Fruit fly (Drosophila melanogaster) whole organism, embryonic: Measurements from ENCODE around the gene CG8301.
A peak's percentile ranks its signal among the peaks of the same experiment; 100 is the strongest.

Source experiments
- Blimp-1 ChIP-seq: fragments of 200-800 bp; sonication (Bioruptor generic); optimal IDR thresholded peaks from 3 replicates; lab custom pipeline; 2018; ENCODE audit warnings: missing biosample characterization, missing genetic modification characterization, mild to moderate bottlenecking, moderate library complexity, missing genetic modification reagents
- Bteb2 ChIP-seq: fragments of 200-800 bp; sonication (Bioruptor generic); optimal IDR thresholded peaks from 2 replicates; lab custom pipeline; 2016; ENCODE audit warnings: missing biosample characterization, missing genetic modification characterization
- CG10267 ChIP-seq: fragments of 200-800 bp; sonication (Bioruptor generic); optimal IDR thresholded peaks from 2 replicates; lab custom pipeline; 2018; ENCODE audit warnings: missing biosample characterization, mild to moderate bottlenecking, missing genetic modification characterization, moderate library complexity
- CG12391 ChIP-seq: fragments of 200-800 bp; sonication (Bioruptor generic); optimal IDR thresholded peaks from 3 replicates; lab custom pipeline; 2018; ENCODE audit warnings: missing biosample characterization, mild to moderate bottlenecking, missing genetic modification characterization, moderate library complexity
- CG14710 ChIP-seq: fragments of 200-800 bp; sonication (Bioruptor generic); optimal IDR thresholded peaks from 3 replicates; lab custom pipeline; 2019; ENCODE audit warnings: missing biosample characterization, mild to moderate bottlenecking, missing genetic modification characterization, moderate library complexity
- CG15479 ChIP-seq: fragments of 200-800 bp; sonication (Bioruptor generic); optimal IDR thresholded peaks from 3 replicates; lab custom pipeline; 2019; ENCODE audit warnings: missing biosample characterization, mild to moderate bottlenecking, missing genetic modification characterization, moderate library complexity
- CG16779 ChIP-seq: fragments of 200-800 bp; sonication (Bioruptor generic); IDR thresholded peaks from 2 replicates; pipeline ENCODE4 v1.3.6; 2022; ENCODE audit warnings: missing biosample characterization, missing genetic modification characterization
- CG17385 ChIP-seq: fragments of 200-800 bp; sonication (Bioruptor generic); optimal IDR thresholded peaks from 3 replicates; lab custom pipeline; 2018; ENCODE audit warnings: missing biosample characterization, mild to moderate bottlenecking, missing genetic modification characterization
- CG2120 ChIP-seq: fragments of 200-800 bp; sonication (Bioruptor generic); optimal IDR thresholded peaks from 3 replicates; lab custom pipeline; 2016; ENCODE audit warnings: missing biosample characterization, missing genetic modification characterization
- CG3065 ChIP-seq: fragments of 200-800 bp; sonication (Bioruptor generic); optimal IDR thresholded peaks from 2 replicates; lab custom pipeline; 2016; ENCODE audit warnings: missing biosample characterization, missing genetic modification characterization
- CG32767 ChIP-seq: fragments of 200-800 bp; sonication (Bioruptor generic); IDR thresholded peaks from 2 replicates; pipeline ENCODE4 v1.3.6; 2022; ENCODE audit warnings: missing biosample characterization, missing genetic modification characterization
- CG5180 ChIP-seq: fragments of 200-800 bp; sonication (Bioruptor generic); optimal IDR thresholded peaks from 3 replicates; lab custom pipeline; 2017; ENCODE audit warnings: missing biosample characterization, missing genetic modification characterization, mild to moderate bottlenecking, moderate library complexity, missing genetic modification reagents
- CG5245 ChIP-seq: fragments of 200-800 bp; sonication (Bioruptor generic); optimal IDR thresholded peaks from 3 replicates; lab custom pipeline; 2016; ENCODE audit warnings: missing biosample characterization, missing genetic modification characterization
- CG6689 ChIP-seq: fragments of 200-800 bp; sonication (Bioruptor generic); IDR thresholded peaks from 2 replicates; pipeline ENCODE4 v1.3.6; 2022; ENCODE audit warnings: missing biosample characterization, missing genetic modification characterization
- CG7745 ChIP-seq: fragments of 200-800 bp; sonication (Bioruptor generic); optimal IDR thresholded peaks from 2 replicates; lab custom pipeline; 2018; ENCODE audit warnings: missing biosample characterization, mild to moderate bottlenecking, missing genetic modification characterization, moderate library complexity
- CG7928 ChIP-seq: fragments of 200-800 bp; sonication (Bioruptor generic); optimal IDR thresholded peaks from 2 replicates; lab custom pipeline; 2017; ENCODE audit warnings: missing biosample characterization, mild to moderate bottlenecking, missing genetic modification characterization
- CG8924 ChIP-seq: fragments of 200-800 bp; optimal IDR thresholded peaks from 3 replicates; lab custom pipeline; 2019; ENCODE audit warnings: missing biosample characterization, mild to moderate bottlenecking, missing genetic modification characterization, moderate library complexity
- D19A ChIP-seq: fragments of 200-800 bp; optimal IDR thresholded peaks from 3 replicates; lab custom pipeline; 2019; ENCODE audit warnings: missing biosample characterization, mild to moderate bottlenecking, missing genetic modification characterization, moderate library complexity
- Dbx ChIP-seq: fragments of 200-800 bp; sonication (Bioruptor generic); IDR thresholded peaks from 3 replicates; pipeline ENCODE4 v1.3.6; 2022; ENCODE audit warnings: missing biosample characterization, missing genetic modification characterization
- Dp ChIP-seq: fragments of 200-800 bp; sonication (Bioruptor generic); optimal IDR thresholded peaks from 2 replicates; lab custom pipeline; 2018; ENCODE audit warnings: missing biosample characterization, mild to moderate bottlenecking, missing genetic modification characterization, moderate library complexity
- E2f2 ChIP-seq: fragments of 200-800 bp; sonication (Bioruptor generic); IDR thresholded peaks from 2 replicates; pipeline ENCODE4 v1.3.6; 2022; ENCODE audit warnings: missing biosample characterization, missing genetic modification characterization
- ERR ChIP-seq: fragments of 200-800 bp; sonication (Bioruptor generic); optimal IDR thresholded peaks from 2 replicates; lab custom pipeline; 2016; ENCODE audit warnings: missing biosample characterization, missing genetic modification characterization
- Eip74EF ChIP-seq, 2 experiments: fragments of 200-800 bp in 1 of 2; fragments of >200 bp in 1 of 2; sonication (Bioruptor generic) in 1 of 2; optimal IDR thresholded peaks; 2 replicates each; lab custom pipeline; 2017 to 2019; ENCODE audit warnings: missing biosample characterization in 2 of 2, missing genetic modification characterization in 2 of 2, mild to moderate bottlenecking in 1 of 2, moderate library complexity in 1 of 2
- Fer1 ChIP-seq: fragments of 200-800 bp; sonication (Bioruptor generic); optimal IDR thresholded peaks from 2 replicates; lab custom pipeline; 2017; ENCODE audit warnings: missing biosample characterization, mild to moderate bottlenecking, missing genetic modification characterization
- Gsc ChIP-seq: fragments of 200-800 bp; sonication (Bioruptor generic); IDR thresholded peaks from 2 replicates; pipeline ENCODE4 v1.3.6; 2022; ENCODE audit warnings: missing biosample characterization, missing genetic modification characterization
- H2.0 ChIP-seq: fragments of 200-800 bp; sonication (Bioruptor generic); IDR thresholded peaks from 2 replicates; pipeline ENCODE4 v1.3.6; 2022; ENCODE audit warnings: missing biosample characterization, missing genetic modification characterization
- Hr39 ChIP-seq: fragments of >200 bp; optimal IDR thresholded peaks from 2 replicates; lab custom pipeline; 2017
- Hr78 ChIP-seq, 2 experiments: fragments of 200-800 bp in 1 of 2; fragments of >200 bp in 1 of 2; sonication (Bioruptor generic) in 1 of 2; optimal IDR thresholded peaks; 2 replicates each; lab custom pipeline; 2017 to 2019; ENCODE audit warnings: missing biosample characterization in 2 of 2, missing genetic modification characterization in 2 of 2, mild to moderate bottlenecking in 1 of 2, moderate library complexity in 1 of 2
- MBD-R2 ChIP-seq: fragments of 200-800 bp; sonication (Bioruptor generic); IDR thresholded peaks from 2 replicates; pipeline ENCODE4 v1.3.6; 2022; ENCODE audit warnings: missing biosample characterization, missing genetic modification characterization
- Opbp ChIP-seq: fragments of 200-800 bp; sonication (Bioruptor generic); IDR thresholded peaks from 3 replicates; pipeline ENCODE4 v1.3.6; 2022; ENCODE audit warnings: missing biosample characterization, missing genetic modification characterization; ENCODE audit not compliant: partially characterized antibody
- Rfx ChIP-seq: fragments of 200-800 bp; sonication (Bioruptor generic); IDR thresholded peaks from 2 replicates; pipeline ENCODE4 v1.3.6; 2022; ENCODE audit warnings: missing biosample characterization, missing genetic modification characterization
- Six4 ChIP-seq: fragments of 200-800 bp; sonication (Bioruptor generic); optimal IDR thresholded peaks from 2 replicates; lab custom pipeline; 2016; ENCODE audit warnings: missing biosample characterization, missing genetic modification characterization
- Taf1 ChIP-seq: fragments of 200-800 bp; sonication (Bioruptor generic); IDR thresholded peaks from 2 replicates; pipeline ENCODE4 v1.3.6; 2022; ENCODE audit warnings: missing biosample characterization, missing genetic modification characterization
- Xrp1 ChIP-seq: fragments of 200-800 bp; sonication (Bioruptor generic); IDR thresholded peaks from 2 replicates; pipeline ENCODE4 v1.3.6; 2022; ENCODE audit warnings: missing biosample characterization, missing genetic modification characterization
- ac ChIP-seq: fragments of 200-800 bp; sonication (Bioruptor generic); optimal IDR thresholded peaks from 3 replicates; lab custom pipeline; 2017; ENCODE audit warnings: missing biosample characterization, mild to moderate bottlenecking, missing genetic modification characterization
- amos ChIP-seq: fragments of 200-800 bp; sonication (Bioruptor generic); IDR thresholded peaks from 2 replicates; pipeline ENCODE4 v1.3.6; 2022; ENCODE audit warnings: missing biosample characterization, missing genetic modification characterization; ENCODE audit not compliant: partially characterized antibody
- bowl ChIP-seq: fragments of 200-800 bp; sonication (Bioruptor generic); IDR thresholded peaks from 2 replicates; pipeline ENCODE4 v1.3.6; 2022; ENCODE audit warnings: missing biosample characterization, missing genetic modification characterization
- dm ChIP-seq: fragments of 200-800 bp; sonication (Bioruptor generic); optimal IDR thresholded peaks from 3 replicates; lab custom pipeline; 2016; ENCODE audit warnings: missing biosample characterization, missing genetic modification characterization
- gfzf ChIP-seq: fragments of 200-800 bp; sonication (Bioruptor generic); optimal IDR thresholded peaks from 2 replicates; lab custom pipeline; 2016; ENCODE audit warnings: missing biosample characterization, mild to moderate bottlenecking, missing genetic modification characterization, moderate library complexity
- grau ChIP-seq: fragments of 200-800 bp; optimal IDR thresholded peaks from 3 replicates; lab custom pipeline; 2019; ENCODE audit warnings: missing biosample characterization, mild to moderate bottlenecking, missing genetic modification characterization, moderate library complexity
- gt ChIP-seq: fragments of 200-800 bp; sonication (Bioruptor generic); IDR thresholded peaks from 2 replicates; pipeline ENCODE4 v1.3.6; 2022; ENCODE audit warnings: missing biosample characterization, missing genetic modification characterization
- hb ChIP-seq: fragments of 200-800 bp; sonication (Bioruptor generic); IDR thresholded peaks from 3 replicates; pipeline ENCODE4 v1.3.6; 2022; ENCODE audit warnings: missing biosample characterization, missing genetic modification characterization; ENCODE audit not compliant: partially characterized antibody
- mld ChIP-seq: fragments of 200-800 bp; sonication (Bioruptor generic); IDR thresholded peaks from 3 replicates; pipeline ENCODE4 v1.3.6; 2022; ENCODE audit warnings: missing biosample characterization, missing genetic modification characterization; ENCODE audit not compliant: partially characterized antibody
- nerfin-2 ChIP-seq: fragments of 200-800 bp; sonication (Bioruptor generic); IDR thresholded peaks from 2 replicates; pipeline ENCODE4 v1.3.6; 2022; ENCODE audit warnings: missing biosample characterization, missing genetic modification characterization; ENCODE audit not compliant: partially characterized antibody
- ro ChIP-seq: fragments of 200-800 bp; sonication (Bioruptor generic); IDR thresholded peaks from 2 replicates; pipeline ENCODE4 v1.3.6; 2022; ENCODE audit warnings: missing biosample characterization, missing genetic modification characterization
- sisA ChIP-seq: fragments of 200-800 bp; sonication (Bioruptor generic); IDR thresholded peaks from 2 replicates; pipeline ENCODE4 v1.3.6; 2022; ENCODE audit warnings: missing biosample characterization, missing genetic modification characterization
- sob ChIP-seq: fragments of 200-800 bp; sonication (Bioruptor generic); IDR thresholded peaks from 2 replicates; pipeline ENCODE4 v1.3.6; 2022; ENCODE audit warnings: missing biosample characterization, missing genetic modification characterization
- usp ChIP-seq: fragments of >200 bp; optimal IDR thresholded peaks from 2 replicates; lab custom pipeline; 2017; ENCODE audit warnings: missing biosample characterization, missing genetic modification characterization
- zf30C ChIP-seq: fragments of 200-800 bp; sonication (Bioruptor generic); optimal IDR thresholded peaks from 3 replicates; lab custom pipeline; 2018; ENCODE audit warnings: missing biosample characterization, mild to moderate bottlenecking, missing genetic modification characterization

CG8301 gene

DNA sequence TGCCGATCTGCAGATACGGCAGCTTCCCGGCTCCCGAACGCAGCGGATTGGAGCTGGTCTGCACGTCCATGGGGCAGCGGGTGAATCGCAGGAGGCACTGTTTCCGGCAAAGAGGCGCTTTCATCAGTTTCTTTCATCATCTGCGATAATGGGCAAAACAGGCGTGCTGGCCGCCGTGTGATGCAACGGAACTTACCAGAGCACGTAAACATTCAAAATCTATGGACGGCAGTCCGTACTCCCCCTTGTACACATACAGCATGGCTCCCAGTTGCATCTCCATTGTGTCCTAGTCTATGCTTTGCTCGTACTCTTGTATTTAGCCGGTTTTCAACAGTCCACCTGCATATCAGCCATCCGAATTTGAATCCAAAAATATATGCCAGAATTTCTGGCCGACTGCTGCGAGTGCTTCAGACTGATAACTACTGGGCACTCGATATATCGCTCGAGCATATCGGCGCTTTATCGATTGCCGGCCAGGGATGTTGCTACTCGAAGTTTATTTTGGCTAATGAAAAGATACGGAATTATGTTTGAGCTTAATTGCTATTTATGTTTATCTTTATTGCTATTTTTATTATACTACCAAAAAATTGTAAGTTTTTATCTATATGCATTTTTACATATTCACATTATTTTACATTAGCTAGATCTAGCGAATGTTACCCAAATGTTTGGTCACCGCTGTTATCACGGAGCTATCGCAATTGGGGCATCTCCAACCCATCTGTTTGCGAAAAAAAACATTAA is 17.7 kb upstream of the CG8301 start, which contains the start of the genes CG9393 and Vps45 (continued):
- TF ChIP-seq Xrp1 (peak; percentile 66), D19A (no peak), CG6689 (GFP tag; lab: Robert Waterston, UW) (0 out of 2 replicates have a peak, but pooled peaks have one; percentile 55), CG2120 (GFP tag; lab: Kevin White, UChicago) (peak; percentile 88), bowl (GFP tag; lab: Robert Waterston, UW) (no peak), sob (peak; percentile 71; the same call in 1 of the 2 replicates), CG14710 (tag; lab: Kevin White, UChicago) (peak; percentile 81), CG5245 (GFP tag; lab: Kevin White, UChicago) (peak; percentile 10), H2.0 (GFP tag; lab: Robert Waterston, UW) (no peak), amos (peak; percentile 94), CG17385 (GFP tag; lab: Kevin White, UChicago) (peak; percentile 49), CG7745 (tag; lab: Kevin White, UChicago) (no peak), Dp (peak; percentile 41), CG32767 (GFP tag; lab: Robert Waterston, UW) (no peak), Blimp-1 (GFP tag; lab: Kevin White, UChicago) (no peak), CG15479 (no peak), Hr39 (lab: Kevin White, UChicago) (no peak), Six4 (GFP tag; lab: Kevin White, UChicago) (peak; percentile 31), grau (peak; percentile 66), E2f2 (peak; percentile 63), gt (GFP tag; lab: Robert Waterston, UW) (no peak), Hr78 (GFP tag; optimal IDR thresholded peaks at IDR 0.05; lab: Kevin White, UChicago) (no peak), Taf1 (GFP tag; lab: Robert Waterston, UW) (no peak), CG10267 (tag; lab: Kevin White, UChicago) (peak; percentile 65), MBD-R2 (peak; percentile 73), zf30C (GFP tag; lab: Kevin White, UChicago) (no peak), CG8924 (tag; lab: Kevin White, UChicago) (peak; percentile 68), CG7928 (GFP tag; lab: Kevin White, UChicago) (peak; percentile 78), CG5180 (GFP tag; lab: Kevin White, UChicago) (no peak), Bteb2 (GFP tag; lab: Kevin White, UChicago) (peak; percentile 48), ac (GFP tag; lab: Kevin White, UChicago) (no peak), Fer1 (GFP tag; lab: Kevin White, UChicago) (peak; percentile 59), usp (GFP tag; lab: Kevin White, UChicago) (no peak), nerfin-2 (peak; percentile 94), Rfx (peak; percentile 64), hb (GFP tag; lab: Robert Waterston, UW) (peak; percentile 93), sisA (GFP tag; lab: Robert Waterston, UW) (peak; percentile 34; the same call in 1 of the 2 replicates), dm (GFP tag; lab: Kevin White, UChicago) (peak; percentile 76), Dbx (GFP tag; lab: Robert Waterston, UW) (peak; percentile 80), Opbp (GFP tag; lab: Robert Waterston, UW) (peak; percentile 90), ro (GFP tag; lab: Robert Waterston, UW) (no peak), CG16779 (no peak), CG3065 (GFP tag; lab: Kevin White, UChicago) (peak; percentile 48), ERR (GFP tag; lab: Kevin White, UChicago) (no peak), Eip74EF (GFP tag; optimal IDR thresholded peaks at IDR 0.05; lab: Kevin White, UChicago) (no peak), Gsc (no peak), mld (GFP tag; lab: Robert Waterston, UW) (peak; percentile 89), gfzf (GFP tag; lab: Kevin White, UChicago) (peak; percentile 27), CG12391 (tag; lab: Kevin White, UChicago) (peak; percentile 80)
